Fruit fly (Drosophila melanogaster) whole organism, embryonic: ENCODE measurements around the gene Nxf3.

Experiments used
- Bteb2 ChIP-seq: fragments of 200-800 bp; sonication (Bioruptor generic); optimal IDR thresholded peaks from 2 replicates; lab custom pipeline; 2016; ENCODE audit warnings: missing biosample characterization, missing genetic modification characterization
- CG10321 ChIP-seq: fragments of 200-800 bp; sonication (Bioruptor generic); IDR thresholded peaks from 2 replicates; pipeline ENCODE4 v1.3.6; 2022; ENCODE audit warnings: missing biosample characterization, missing genetic modification characterization
- CG11398 ChIP-seq: fragments of 200-800 bp; sonication (Bioruptor generic); optimal IDR thresholded peaks from 2 replicates; lab custom pipeline; 2016; ENCODE audit warnings: missing biosample characterization, missing genetic modification characterization
- CG12155 ChIP-seq: fragments of 200-800 bp; sonication (Bioruptor generic); optimal IDR thresholded peaks from 3 replicates; lab custom pipeline; 2016; ENCODE audit warnings: missing biosample characterization, missing genetic modification characterization
- CG12391 ChIP-seq: fragments of 200-800 bp; sonication (Bioruptor generic); optimal IDR thresholded peaks from 3 replicates; lab custom pipeline; 2018; ENCODE audit warnings: missing biosample characterization, mild to moderate bottlenecking, missing genetic modification characterization, moderate library complexity
- CG12769 ChIP-seq: fragments of 200-800 bp; sonication (Bioruptor generic); optimal IDR thresholded peaks from 2 replicates; lab custom pipeline; 2019; ENCODE audit warnings: missing biosample characterization, mild to moderate bottlenecking, missing genetic modification characterization, moderate library complexity
- CG12942 ChIP-seq: fragments of 200-800 bp; sonication (Bioruptor generic); optimal IDR thresholded peaks from 3 replicates; lab custom pipeline; 2016; ENCODE audit warnings: missing biosample characterization, missing genetic modification characterization
- CG1647 ChIP-seq: fragments of 200-800 bp; sonication (Bioruptor generic); optimal IDR thresholded peaks from 3 replicates; lab custom pipeline; 2016; ENCODE audit warnings: missing biosample characterization, missing genetic modification characterization
- CG16815 ChIP-seq: fragments of 200-800 bp; sonication (Bioruptor generic); optimal IDR thresholded peaks from 3 replicates; lab custom pipeline; 2017; ENCODE audit warnings: missing biosample characterization, mild to moderate bottlenecking, missing genetic modification characterization
- CG18476 ChIP-seq: fragments of 200-800 bp; sonication (Bioruptor generic); optimal IDR thresholded peaks from 2 replicates; lab custom pipeline; 2016; ENCODE audit warnings: missing biosample characterization, mild to moderate bottlenecking, missing genetic modification characterization
- CG31224 ChIP-seq: fragments of 200-800 bp; sonication (Bioruptor generic); IDR thresholded peaks from 2 replicates; pipeline ENCODE4 v1.3.6; 2022; ENCODE audit warnings: missing biosample characterization, missing genetic modification characterization
- CG31365 ChIP-seq: fragments of 200-800 bp; sonication (Bioruptor generic); optimal IDR thresholded peaks from 2 replicates; lab custom pipeline; 2018; ENCODE audit warnings: missing biosample characterization, mild to moderate bottlenecking, missing genetic modification characterization
- CG32767 ChIP-seq: fragments of 200-800 bp; sonication (Bioruptor generic); IDR thresholded peaks from 2 replicates; pipeline ENCODE4 v1.3.6; 2022; ENCODE audit warnings: missing biosample characterization, missing genetic modification characterization
- CG32772 ChIP-seq: fragments of 200-800 bp; sonication (Bioruptor generic); IDR thresholded peaks from 2 replicates; pipeline ENCODE4 v1.3.6; 2022; ENCODE audit warnings: missing biosample characterization, missing genetic modification characterization
- CG3281 ChIP-seq: fragments of 200-800 bp; sonication (Bioruptor generic); optimal IDR thresholded peaks from 3 replicates; lab custom pipeline; 2017; ENCODE audit warnings: missing biosample characterization, mild to moderate bottlenecking, missing genetic modification characterization
- CG4282 ChIP-seq: fragments of 200-800 bp; sonication (Bioruptor generic); optimal IDR thresholded peaks from 2 replicates; lab custom pipeline; 2016; ENCODE audit warnings: missing biosample characterization, missing genetic modification characterization
- CG43689 ChIP-seq: fragments of 200-800 bp; sonication (Bioruptor generic); IDR thresholded peaks from 2 replicates; pipeline ENCODE4 v1.3.6; 2022; ENCODE audit warnings: missing biosample characterization, missing genetic modification characterization
- CG4854 ChIP-seq: fragments of 200-800 bp; sonication (Bioruptor generic); optimal IDR thresholded peaks from 2 replicates; lab custom pipeline; 2016; ENCODE audit warnings: missing biosample characterization, missing genetic modification characterization, inconsistent platforms
- CG6813 ChIP-seq: fragments of 200-800 bp; sonication (Bioruptor generic); optimal IDR thresholded peaks from 2 replicates; lab custom pipeline; 2017; ENCODE audit warnings: missing biosample characterization, missing genetic modification characterization, mild to moderate bottlenecking, moderate library complexity, missing genetic modification reagents
- CG7556 ChIP-seq: fragments of 200-800 bp; sonication (Bioruptor generic); optimal IDR thresholded peaks from 2 replicates; lab custom pipeline; 2017; ENCODE audit warnings: missing biosample characterization, mild to moderate bottlenecking, missing genetic modification characterization
- CG7745 ChIP-seq: fragments of 200-800 bp; sonication (Bioruptor generic); optimal IDR thresholded peaks from 2 replicates; lab custom pipeline; 2018; ENCODE audit warnings: missing biosample characterization, mild to moderate bottlenecking, missing genetic modification characterization, moderate library complexity
- CG8478 ChIP-seq: fragments of >200 bp; optimal IDR thresholded peaks from 2 replicates; lab custom pipeline; 2018
- CG9817 ChIP-seq: fragments of 200-800 bp; sonication (Bioruptor generic); optimal IDR thresholded peaks from 2 replicates; lab custom pipeline; 2018; ENCODE audit warnings: missing biosample characterization, mild to moderate bottlenecking, missing genetic modification characterization, moderate library complexity
- CG9876 ChIP-seq: fragments of 200-800 bp; sonication (Bioruptor generic); optimal IDR thresholded peaks from 2 replicates; lab custom pipeline; 2016; ENCODE audit warnings: missing biosample characterization, missing genetic modification characterization
- CG9932 ChIP-seq: fragments of 200-800 bp; sonication (Bioruptor generic); IDR thresholded peaks from 2 replicates; pipeline ENCODE4 v1.3.6; 2022; ENCODE audit warnings: missing biosample characterization, missing genetic modification characterization
- CTCF ChIP-seq: fragments of 200-800 bp; sonication (Bioruptor generic); optimal IDR thresholded peaks from 2 replicates; lab custom pipeline; 2017; ENCODE audit warnings: missing biosample characterization, mild to moderate bottlenecking, missing genetic modification characterization, moderate library complexity
- Deaf1 ChIP-seq: fragments of 200-800 bp; optimal IDR thresholded peaks from 3 replicates; lab custom pipeline; 2019; ENCODE audit warnings: missing biosample characterization, mild to moderate bottlenecking, missing genetic modification characterization, moderate library complexity
- Dp ChIP-seq: fragments of 200-800 bp; sonication (Bioruptor generic); optimal IDR thresholded peaks from 2 replicates; lab custom pipeline; 2018; ENCODE audit warnings: missing biosample characterization, mild to moderate bottlenecking, missing genetic modification characterization, moderate library complexity
- Elba2 ChIP-seq: fragments of 200-800 bp; sonication (Bioruptor generic); optimal IDR thresholded peaks from 3 replicates; lab custom pipeline; 2016; ENCODE audit warnings: missing biosample characterization, missing genetic modification characterization
- Lhr ChIP-seq: fragments of 200-800 bp; sonication (Bioruptor generic); optimal IDR thresholded peaks from 3 replicates; lab custom pipeline; 2017; ENCODE audit warnings: mild to moderate bottlenecking, missing biosample characterization, missing genetic modification reagents, missing genetic modification characterization
- Lpt ChIP-seq: fragments of >200 bp; optimal IDR thresholded peaks from 2 replicates; lab custom pipeline; 2018; ENCODE audit warnings: missing biosample characterization, missing genetic modification characterization
- MESR4 ChIP-seq: fragments of 200-800 bp; sonication (Bioruptor generic); optimal IDR thresholded peaks from 2 replicates; lab custom pipeline; 2018; ENCODE audit warnings: missing biosample characterization, mild to moderate bottlenecking, missing genetic modification characterization, moderate library complexity
- Ptx1 ChIP-seq: fragments of 200-800 bp; sonication (Bioruptor generic); IDR thresholded peaks from 2 replicates; pipeline ENCODE4 v1.3.6; 2022; ENCODE audit warnings: missing biosample characterization, missing genetic modification characterization
- bowl ChIP-seq: fragments of 200-800 bp; sonication (Bioruptor generic); IDR thresholded peaks from 2 replicates; pipeline ENCODE4 v1.3.6; 2022; ENCODE audit warnings: missing biosample characterization, missing genetic modification characterization
- dysf ChIP-seq: fragments of 200-800 bp; sonication (Bioruptor generic); IDR thresholded peaks from 3 replicates; pipeline ENCODE4 v1.3.6; 2022; ENCODE audit warnings: missing biosample characterization, missing genetic modification characterization
- esg ChIP-seq: fragments of 200-800 bp; sonication (Bioruptor generic); conservative IDR thresholded peaks from 2 replicates; pipeline ENCODE4 v1.3.6; 2022; ENCODE audit warnings: missing biosample characterization, missing genetic modification characterization
- fd96Cb ChIP-seq: fragments of 200-800 bp; sonication (Bioruptor generic); optimal IDR thresholded peaks from 2 replicates; lab custom pipeline; 2018; ENCODE audit warnings: missing biosample characterization, mild to moderate bottlenecking, missing genetic modification characterization, moderate library complexity
- fru ChIP-seq: fragments of >200 bp; optimal IDR thresholded peaks from 2 replicates; lab custom pipeline; 2017
- gfzf ChIP-seq: fragments of 200-800 bp; sonication (Bioruptor generic); optimal IDR thresholded peaks from 2 replicates; lab custom pipeline; 2016; ENCODE audit warnings: missing biosample characterization, mild to moderate bottlenecking, missing genetic modification characterization, moderate library complexity
- hth ChIP-seq: fragments of >200 bp; optimal IDR thresholded peaks from 2 replicates; lab custom pipeline; 2017; ENCODE audit warnings: inconsistent platforms
- ind ChIP-seq: fragments of 200-800 bp; sonication (Bioruptor generic); optimal IDR thresholded peaks from 3 replicates; lab custom pipeline; 2016; ENCODE audit warnings: missing biosample characterization, missing genetic modification characterization
- kni ChIP-seq: fragments of 200-800 bp; sonication (Bioruptor generic); optimal IDR thresholded peaks from 3 replicates; lab custom pipeline; 2017; ENCODE audit warnings: mild to moderate bottlenecking, missing biosample characterization, missing genetic modification reagents, missing genetic modification characterization
- lab ChIP-seq: fragments of 200-800 bp; sonication (Bioruptor generic); optimal IDR thresholded peaks from 3 replicates; lab custom pipeline; 2017; ENCODE audit warnings: missing biosample characterization, missing genetic modification characterization, mild to moderate bottlenecking, moderate library complexity, missing genetic modification reagents
- nerfin-1 ChIP-seq: fragments of 200-800 bp; sonication (Bioruptor generic); optimal IDR thresholded peaks from 3 replicates; lab custom pipeline; 2019; ENCODE audit warnings: missing biosample characterization, mild to moderate bottlenecking, missing genetic modification characterization, moderate library complexity
- odd ChIP-seq: fragments of 200-800 bp; sonication (Bioruptor generic); optimal IDR thresholded peaks from 2 replicates; lab custom pipeline; 2017; ENCODE audit warnings: missing biosample characterization, mild to moderate bottlenecking, missing genetic modification characterization
- row ChIP-seq: fragments of 200-800 bp; sonication (Bioruptor generic); IDR thresholded peaks from 3 replicates; pipeline ENCODE4 v1.3.6; 2022; ENCODE audit warnings: missing biosample characterization, missing genetic modification characterization
- scrt ChIP-seq: fragments of 200-800 bp; sonication (Bioruptor generic); optimal IDR thresholded peaks from 2 replicates; lab custom pipeline; 2018; ENCODE audit warnings: missing biosample characterization, mild to moderate bottlenecking, missing genetic modification characterization, moderate library complexity
- sens ChIP-seq: fragments of 200-800 bp; sonication (Bioruptor generic); peaks from one replicate; lab custom pipeline; 2016; ENCODE audit warnings: missing biosample characterization, missing genetic modification characterization
- shn ChIP-seq: fragments of 200-800 bp; sonication (Bioruptor generic); optimal IDR thresholded peaks from 3 replicates; lab custom pipeline; 2016; ENCODE audit warnings: missing biosample characterization, missing genetic modification characterization
- sim ChIP-seq: fragments of 200-800 bp; sonication (Bioruptor generic); IDR thresholded peaks from 2 replicates; pipeline ENCODE4 v1.3.6; 2022; ENCODE audit warnings: missing biosample characterization, missing genetic modification characterization
- sqz ChIP-seq: fragments of 200-800 bp; sonication (Bioruptor generic); optimal IDR thresholded peaks from 3 replicates; lab custom pipeline; 2018; ENCODE audit warnings: missing biosample characterization, mild to moderate bottlenecking, missing genetic modification characterization
- zf30C ChIP-seq: fragments of 200-800 bp; sonication (Bioruptor generic); optimal IDR thresholded peaks from 3 replicates; lab custom pipeline; 2018; ENCODE audit warnings: missing biosample characterization, mild to moderate bottlenecking, missing genetic modification characterization

Nxf3 gene

DNA sequence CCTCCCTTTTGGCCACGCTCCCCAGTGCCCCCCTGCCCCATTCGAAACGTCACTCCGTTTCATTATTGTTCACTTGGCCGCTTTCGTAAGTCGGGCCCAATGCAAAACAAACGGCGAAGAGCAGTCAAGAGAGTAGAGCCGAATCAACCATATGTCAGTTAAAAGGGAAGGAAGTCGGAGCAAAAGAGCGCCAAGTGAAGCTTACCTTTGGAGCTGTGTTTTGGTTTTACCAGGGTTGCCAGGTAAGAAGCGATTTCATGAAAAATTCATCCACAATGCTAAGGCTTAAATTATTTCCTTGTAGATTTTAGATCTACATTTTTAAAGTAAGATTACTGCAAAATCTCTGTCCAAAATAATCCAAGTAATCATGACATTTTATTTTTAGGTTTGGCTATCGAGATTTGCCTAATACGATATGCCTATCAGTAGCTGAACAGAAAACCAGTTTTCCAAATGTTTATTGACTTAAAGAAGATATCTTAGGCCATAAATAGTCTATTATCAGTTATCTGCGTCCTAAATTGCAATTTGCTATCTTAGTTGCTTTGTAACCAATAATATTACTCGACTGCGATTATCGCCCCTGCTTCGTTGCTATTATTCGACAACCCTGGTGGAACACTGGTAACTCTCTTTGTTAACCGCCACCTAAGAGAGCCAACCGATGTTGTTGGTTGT is 26.4 kb upstream of the Nxf3 start (continued):
- TF ChIP-seq CG12155 = peak; percentile 81
- no peak for TF ChIP-seq MESR4 (GFP tag; lab: Kevin White, UChicago)
- no peak for TF ChIP-seq bowl (GFP tag; lab: Robert Waterston, UW)
- peak; percentile 78 for TF ChIP-seq CG16815 (GFP tag; lab: Kevin White, UChicago)
- peak; percentile 58 for TF ChIP-seq esg (GFP tag; lab: Robert Waterston, UW)
- peak; percentile 80 for TF ChIP-seq CG4854 (GFP tag; lab: Kevin White, UChicago)
- peak; percentile 77 for TF ChIP-seq CG9932 (GFP tag; lab: Robert Waterston, UW)
- TF ChIP-seq CG12769 (tag; lab: Kevin White, UChicago) = peak; percentile 78
- no peak for TF ChIP-seq gfzf (GFP tag; lab: Kevin White, UChicago)
- TF ChIP-seq Dp (GFP tag; lab: Kevin White, UChicago) = no peak
- peak; percentile 90 for TF ChIP-seq ind
- TF ChIP-seq odd (GFP tag; lab: Kevin White, UChicago) = peak; percentile 92
- TF ChIP-seq lab (GFP tag; lab: Kevin White, UChicago) = peak; percentile 84
- no peak for TF ChIP-seq Lpt (GFP tag; lab: Kevin White, UChicago)
- peak; percentile 66 for TF ChIP-seq CG9817
- TF ChIP-seq CG12942 = peak; percentile 78
- TF ChIP-seq CG32767 = peak; percentile 66
- no peak for TF ChIP-seq CG8478 (lab: Kevin White, UChicago)
- TF ChIP-seq CG12391 = peak; percentile 92
- peak; percentile 85 for TF ChIP-seq row (GFP tag; lab: Robert Waterston, UW)
- TF ChIP-seq Lhr (GFP tag; lab: Kevin White, UChicago) = peak; percentile 75
- peak; percentile 11; the same call in 1 of the 2 replicates for TF ChIP-seq CG43689
- TF ChIP-seq Bteb2 (GFP tag; lab: Kevin White, UChicago) = peak; percentile 91
- TF ChIP-seq CTCF = peak; percentile 40
- peak; percentile 75 for TF ChIP-seq CG1647
- peak; percentile 76 for TF ChIP-seq Ptx1 (GFP tag; lab: Robert Waterston, UW)
- no peak for TF ChIP-seq Deaf1 (tag; lab: Kevin White, UChicago)
- TF ChIP-seq fru = no peak
- TF ChIP-seq CG32772 = peak; percentile 37
- TF ChIP-seq CG11398 (GFP tag; lab: Kevin White, UChicago) = peak; percentile 86
- TF ChIP-seq kni = peak; percentile 77
- peak; percentile 82 for TF ChIP-seq CG6813 (GFP tag; lab: Kevin White, UChicago)
- TF ChIP-seq CG31224 (GFP tag; lab: Robert Waterston, UW) = peak; percentile 72
- TF ChIP-seq scrt (GFP tag; lab: Kevin White, UChicago) = peak; percentile 84
- peak; percentile 90 for TF ChIP-seq nerfin-1 (tag; lab: Kevin White, UChicago)
- no peak; the same call in 1 of the 2 replicates for TF ChIP-seq CG10321 (GFP tag; lab: Robert Waterston, UW)
- TF ChIP-seq sqz = peak; percentile 87
- TF ChIP-seq zf30C = no peak
- TF ChIP-seq dysf (GFP tag; lab: Robert Waterston, UW) = peak; percentile 87
- TF ChIP-seq fd96Cb (tag; lab: Kevin White, UChicago) = peak; percentile 86
- peak; percentile 86 for TF ChIP-seq CG18476
- peak; percentile 94 for TF ChIP-seq CG3281 (GFP tag; lab: Kevin White, UChicago)
- TF ChIP-seq CG7556 (GFP tag; lab: Kevin White, UChicago) = peak; percentile 96
- peak; percentile 66 for TF ChIP-seq CG9876
- peak; percentile 84 for TF ChIP-seq CG4282
- TF ChIP-seq shn (GFP tag; lab: Kevin White, UChicago) = peak; percentile 80
- peak; percentile 99 for TF ChIP-seq sens
- TF ChIP-seq sim = no peak
- TF ChIP-seq CG31365 (tag; lab: Kevin White, UChicago) = no peak
- no peak for TF ChIP-seq hth (lab: Kevin White, UChicago)
- no peak for TF ChIP-seq Elba2 (GFP tag; lab: Kevin White, UChicago)
- no peak for TF ChIP-seq CG7745 (tag; lab: Kevin White, UChicago)
